Fruit fly (Drosophila melanogaster) whole organism, prepupa: Measurements from ENCODE around the gene escl.

Experiments
- CG10631 ChIP-seq: fragments of 200-800 bp; sonication (Bioruptor generic); optimal IDR thresholded peaks from 2 replicates; lab custom pipeline; 2016; ENCODE audit warnings: missing biosample characterization, missing genetic modification characterization
- CG11762 ChIP-seq: fragments of 200-800 bp; sonication (Bioruptor generic); optimal IDR thresholded peaks from 3 replicates; lab custom pipeline; 2016; ENCODE audit warnings: missing biosample characterization, missing genetic modification characterization; ENCODE audit not compliant: insufficient read depth
- CG11902 ChIP-seq: fragments of 200-800 bp; sonication (Bioruptor generic); optimal IDR thresholded peaks from 3 replicates; lab custom pipeline; 2016; ENCODE audit warnings: missing biosample characterization, missing genetic modification characterization
- CG15336 ChIP-seq: fragments of 200-800 bp; sonication (Bioruptor generic); IDR thresholded peaks from 2 replicates; pipeline ENCODE4 v1.3.6; 2022; ENCODE audit warnings: missing biosample characterization, missing genetic modification characterization
- CG1621 ChIP-seq: fragments of 200-800 bp; sonication (Bioruptor generic); optimal IDR thresholded peaks from 3 replicates; lab custom pipeline; 2018; ENCODE audit warnings: missing biosample characterization, mild to moderate bottlenecking, missing genetic modification characterization
- CG16779 ChIP-seq: fragments of 200-800 bp; sonication (Bioruptor generic); optimal IDR thresholded peaks from 3 replicates; lab custom pipeline; 2017; ENCODE audit warnings: missing biosample characterization, mild to moderate bottlenecking, missing genetic modification characterization
- CG3032 ChIP-seq: fragments of 200-800 bp; optimal IDR thresholded peaks from 2 replicates; lab custom pipeline; 2019; ENCODE audit warnings: missing biosample characterization, mild to moderate bottlenecking, missing genetic modification characterization, moderate library complexity
- CG31627 ChIP-seq: fragments of 200-800 bp; sonication (Bioruptor generic); optimal IDR thresholded peaks from 3 replicates; lab custom pipeline; 2016; ENCODE audit warnings: missing biosample characterization, missing genetic modification characterization
- CG32006 ChIP-seq: fragments of 200-800 bp; sonication (Bioruptor generic); optimal IDR thresholded peaks from 3 replicates; lab custom pipeline; 2017; ENCODE audit warnings: missing biosample characterization, mild to moderate bottlenecking, missing genetic modification characterization
- CG3919 ChIP-seq: fragments of 200-800 bp; sonication (Bioruptor generic); optimal IDR thresholded peaks from 3 replicates; lab custom pipeline; 2016; ENCODE audit warnings: missing biosample characterization, missing genetic modification characterization
- CG4318 ChIP-seq: fragments of 200-800 bp; sonication (Bioruptor generic); optimal IDR thresholded peaks from 3 replicates; lab custom pipeline; 2017; ENCODE audit warnings: missing biosample characterization, mild to moderate bottlenecking, missing genetic modification characterization
- CG6163 ChIP-seq: fragments of 200-800 bp; sonication (Bioruptor generic); IDR thresholded peaks from 3 replicates; pipeline ENCODE4 v1.3.6; 2022; ENCODE audit warnings: missing biosample characterization, missing genetic modification characterization
- CG6276 ChIP-seq: fragments of 200-800 bp; sonication (Bioruptor generic); optimal IDR thresholded peaks from 2 replicates; lab custom pipeline; 2017; ENCODE audit warnings: missing biosample characterization, mild to moderate bottlenecking, missing genetic modification characterization
- CG6792 ChIP-seq: fragments of 200-800 bp; sonication (Bioruptor generic); optimal IDR thresholded peaks from 3 replicates; lab custom pipeline; 2016; ENCODE audit warnings: missing biosample characterization, missing genetic modification characterization
- CG6808 ChIP-seq: fragments of 200-800 bp; sonication (Bioruptor generic); optimal IDR thresholded peaks from 3 replicates; lab custom pipeline; 2017; ENCODE audit warnings: missing biosample characterization, missing genetic modification characterization, mild to moderate bottlenecking, moderate library complexity, missing genetic modification reagents
- CG7368 ChIP-seq: fragments of 200-800 bp; sonication (Bioruptor generic); optimal IDR thresholded peaks from 3 replicates; lab custom pipeline; 2016; ENCODE audit warnings: missing biosample characterization, missing genetic modification characterization
- CG8632 ChIP-seq: fragments of 200-800 bp; sonication (Bioruptor generic); optimal IDR thresholded peaks from 3 replicates; lab custom pipeline; 2016; ENCODE audit warnings: missing biosample characterization, missing genetic modification characterization
- Eip78C ChIP-seq: fragments of 200-800 bp; sonication (Bioruptor generic); peaks from one replicate; lab custom pipeline; 2016; ENCODE audit warnings: missing biosample characterization, missing genetic modification characterization
- Eip93F ChIP-seq: fragments of 200-800 bp; sonication (Bioruptor generic); optimal IDR thresholded peaks from 2 replicates; lab custom pipeline; 2016; ENCODE audit warnings: missing biosample characterization, mild to moderate bottlenecking, missing genetic modification characterization
- Ets96B ChIP-seq: fragments of 200-800 bp; optimal IDR thresholded peaks from 2 replicates; lab custom pipeline; 2019; ENCODE audit warnings: missing biosample characterization, mild to moderate bottlenecking, missing genetic modification characterization, moderate library complexity
- Hr38 ChIP-seq: sonication (Bioruptor generic); optimal IDR thresholded peaks from 2 replicates; lab custom pipeline; 2016; ENCODE audit warnings: missing biosample characterization, missing genetic modification characterization
- Hr4 ChIP-seq: fragments of 200-800 bp; sonication (Bioruptor generic); optimal IDR thresholded peaks from 3 replicates; lab custom pipeline; 2016; ENCODE audit warnings: missing biosample characterization, missing genetic modification characterization
- Met ChIP-seq: fragments of 200-800 bp; sonication (Bioruptor generic); optimal IDR thresholded peaks from 3 replicates; lab custom pipeline; 2016; ENCODE audit warnings: missing biosample characterization, missing genetic modification characterization
- acj6 ChIP-seq: fragments of 200-800 bp; sonication (Bioruptor generic); optimal IDR thresholded peaks from 3 replicates; lab custom pipeline; 2016; ENCODE audit warnings: missing biosample characterization, missing genetic modification characterization
- cyc ChIP-seq: fragments of 200-800 bp; sonication (Bioruptor generic); optimal IDR thresholded peaks from 3 replicates; lab custom pipeline; 2016; ENCODE audit warnings: missing biosample characterization, missing genetic modification characterization
- dac ChIP-seq: fragments of 200-800 bp; sonication (Bioruptor generic); optimal IDR thresholded peaks from 2 replicates; lab custom pipeline; 2017; ENCODE audit warnings: missing biosample characterization, mild to moderate bottlenecking, missing genetic modification characterization
- eg ChIP-seq: fragments of 200-800 bp; sonication (Bioruptor generic); IDR thresholded peaks from 3 replicates; pipeline ENCODE4 v1.3.6; 2022; ENCODE audit warnings: missing biosample characterization, missing genetic modification characterization
- esn ChIP-seq: fragments of 200-800 bp; sonication (Bioruptor generic); optimal IDR thresholded peaks from 2 replicates; lab custom pipeline; 2016; ENCODE audit warnings: missing biosample characterization, mild to moderate bottlenecking, missing genetic modification characterization, moderate library complexity
- fd59A ChIP-seq: fragments of 200-800 bp; sonication (Bioruptor generic); optimal IDR thresholded peaks from 2 replicates; lab custom pipeline; 2017; ENCODE audit warnings: missing biosample characterization, mild to moderate bottlenecking, missing genetic modification characterization, missing genetic modification reagents
- fkh ChIP-seq: fragments of 200-800 bp; sonication (Bioruptor generic); optimal IDR thresholded peaks from 3 replicates; lab custom pipeline; 2017; ENCODE audit warnings: missing biosample characterization, mild to moderate bottlenecking, missing genetic modification characterization, moderate library complexity
- lz ChIP-seq: fragments of 200-800 bp; sonication (Bioruptor generic); optimal IDR thresholded peaks from 3 replicates; lab custom pipeline; 2016; ENCODE audit warnings: missing biosample characterization, missing genetic modification characterization
- salr ChIP-seq, 2 experiments: fragments of 200-800 bp; sonication (Bioruptor generic); optimal IDR thresholded peaks; 3 replicates each; lab custom pipeline; 2016 to 2018; ENCODE audit warnings: missing biosample characterization in 2 of 2, missing genetic modification characterization in 2 of 2, mild to moderate bottlenecking in 1 of 2
- svp ChIP-seq: fragments of 200-800 bp; sonication (Bioruptor generic); peaks from one replicate; lab custom pipeline; 2016; ENCODE audit warnings: missing biosample characterization, missing genetic modification characterization

Gene escl

dm6 chr2L:11949917-11950316 is 40.8 kb upstream of the escl start (continued):
- TF ChIP-seq CG4318 (GFP tag; lab: Kevin White, UChicago) (peak; percentile 90), CG15336 (GFP tag; lab: Robert Waterston, UW) (peak; percentile 95), Hr38 (peak; percentile 66), fd59A (GFP tag; lab: Kevin White, UChicago) (peak; percentile 65), CG6792 (peak; percentile 47), Met (GFP tag; lab: Kevin White, UChicago) (peak; percentile 53), CG31627 (peak; percentile 56), dac (GFP tag; lab: Kevin White, UChicago) (peak; percentile 87), CG32006 (peak; percentile 94), CG6808 (GFP tag; lab: Kevin White, UChicago) (peak; percentile 27), lz (GFP tag; lab: Kevin White, UChicago) (peak; percentile 35)

dm6 chr2L:11955839-11956238 is 34.9 kb upstream of the escl start:
- TF ChIP-seq CG3919 (GFP tag; lab: Kevin White, UChicago): no peak
- TF ChIP-seq acj6 (GFP tag; lab: Kevin White, UChicago): no peak
- TF ChIP-seq CG7368 (GFP tag; lab: Kevin White, UChicago): no peak
- TF ChIP-seq CG11902 (GFP tag; lab: Kevin White, UChicago): no peak
- TF ChIP-seq cyc (GFP tag; lab: Kevin White, UChicago): no peak
- TF ChIP-seq Eip78C: no peak
- no peak for TF ChIP-seq esn
- TF ChIP-seq CG15336 (GFP tag; lab: Robert Waterston, UW): no peak
- TF ChIP-seq CG1621 (tag; lab: Kevin White, UChicago): no peak
- TF ChIP-seq CG6276 (GFP tag; lab: Kevin White, UChicago): no peak
- no peak for TF ChIP-seq svp (GFP tag; lab: Kevin White, UChicago)
- TF ChIP-seq, all 60 proteins: peak for 0

DNA sequence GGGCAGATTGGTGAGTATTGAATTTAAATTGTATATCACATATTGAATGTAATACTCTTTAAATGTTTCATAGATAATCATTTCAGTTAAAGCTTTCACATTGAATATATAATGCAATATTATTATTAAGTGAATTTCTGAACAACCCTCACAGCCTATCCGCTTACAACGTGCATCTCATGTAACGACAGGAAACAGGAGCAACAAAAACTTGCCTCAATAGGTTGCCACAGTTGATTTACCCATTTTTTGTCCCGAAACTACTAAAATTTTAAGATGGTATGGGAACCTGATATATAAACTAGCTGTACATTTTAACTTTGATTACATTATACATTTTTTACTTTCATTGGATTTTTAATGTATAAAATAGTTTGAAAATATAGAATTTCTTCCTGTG is 32.0 kb upstream of the escl start:
- TF ChIP-seq acj6 (GFP tag; lab: Kevin White, UChicago) (no peak), salr (GFP tag; optimal IDR thresholded peaks at IDR 0.05; lab: Kevin White, UChicago) (no peak), CG3032 (tag; lab: Kevin White, UChicago) (peak; percentile 6), CG32006 (peak; percentile 51), Eip78C (peak; percentile 69), Ets96B (peak; percentile 11), Hr4 (GFP tag; lab: Kevin White, UChicago) (peak; percentile 5), CG11902 (GFP tag; lab: Kevin White, UChicago) (no peak), CG10631 (GFP tag; lab: Kevin White, UChicago) (peak; percentile 13)

DNA sequence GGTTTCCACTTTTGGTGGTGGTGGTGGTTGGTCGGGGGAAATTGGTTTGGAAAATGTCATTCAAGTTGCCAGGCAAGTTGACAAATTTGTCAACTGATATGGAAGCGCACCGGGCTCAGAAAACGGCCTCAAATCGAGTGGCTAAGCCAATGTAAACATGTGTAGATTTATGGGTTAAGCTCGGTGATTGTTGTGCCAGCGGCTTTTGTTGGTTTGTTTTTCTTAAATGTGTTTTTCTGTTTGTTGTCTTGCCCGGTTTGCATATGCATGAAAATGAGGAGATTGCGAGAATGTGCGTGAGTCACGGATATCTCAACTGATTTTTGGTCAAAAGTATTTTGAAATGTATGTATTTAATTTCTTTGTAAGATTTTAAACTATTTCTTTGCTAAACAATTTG is 29.8 kb upstream of the escl start:
- TF ChIP-seq Eip93F (GFP tag; lab: Kevin White, UChicago) (no peak), fkh (peak; percentile 68)

dm6 chr2L:11963422-11964322 is 27.1 kb upstream of the escl start:
- TF ChIP-seq CG11762 (GFP tag; lab: Kevin White, UChicago) (no peak), eg (GFP tag; lab: Robert Waterston, UW) (0 out of 3 replicates have a peak, but pooled peaks have one; percentile 12), CG1621 (tag; lab: Kevin White, UChicago) (no peak), CG8632 (GFP tag; lab: Kevin White, UChicago) (peak; percentile 13), CG16779 (tag; lab: Kevin White, UChicago) (no peak), Eip78C (peak; percentile 46), CG6163 (0 out of 3 replicates have a peak, but pooled peaks have one; percentile 40), CG6276 (GFP tag; lab: Kevin White, UChicago) (peak; percentile 21)
